Fruit fly (Drosophila melanogaster): ENCODE results near the gene ninaC.

DNA sequence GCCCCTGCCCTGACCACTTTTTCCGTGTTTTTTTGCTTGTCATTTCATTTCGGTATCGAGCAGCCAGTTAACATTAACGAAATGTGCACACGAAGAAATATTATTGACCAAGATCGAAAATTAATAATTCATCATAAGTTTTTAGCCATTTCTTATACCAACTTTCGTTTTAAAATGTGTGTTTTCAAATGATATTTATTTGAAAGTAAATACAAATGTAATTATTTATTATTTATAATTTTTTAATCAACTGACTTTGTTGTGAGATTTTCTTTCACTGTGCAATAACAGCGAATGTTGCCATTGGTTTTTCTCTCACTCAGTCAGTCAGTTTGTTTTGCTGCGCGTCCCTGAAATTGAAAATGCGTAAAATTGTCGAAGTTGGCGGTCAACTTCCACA is 18.3 kb downstream of the ninaC start:
- no peak for TF ChIP-seq CG8478 (optimal IDR thresholded peaks at IDR 0.05)
- no peak for TF ChIP-seq CTCF (optimal IDR thresholded peaks at IDR 0.05)
